Fruit fly (Drosophila melanogaster): ENCODE results near the gene CG10877.

DNA sequence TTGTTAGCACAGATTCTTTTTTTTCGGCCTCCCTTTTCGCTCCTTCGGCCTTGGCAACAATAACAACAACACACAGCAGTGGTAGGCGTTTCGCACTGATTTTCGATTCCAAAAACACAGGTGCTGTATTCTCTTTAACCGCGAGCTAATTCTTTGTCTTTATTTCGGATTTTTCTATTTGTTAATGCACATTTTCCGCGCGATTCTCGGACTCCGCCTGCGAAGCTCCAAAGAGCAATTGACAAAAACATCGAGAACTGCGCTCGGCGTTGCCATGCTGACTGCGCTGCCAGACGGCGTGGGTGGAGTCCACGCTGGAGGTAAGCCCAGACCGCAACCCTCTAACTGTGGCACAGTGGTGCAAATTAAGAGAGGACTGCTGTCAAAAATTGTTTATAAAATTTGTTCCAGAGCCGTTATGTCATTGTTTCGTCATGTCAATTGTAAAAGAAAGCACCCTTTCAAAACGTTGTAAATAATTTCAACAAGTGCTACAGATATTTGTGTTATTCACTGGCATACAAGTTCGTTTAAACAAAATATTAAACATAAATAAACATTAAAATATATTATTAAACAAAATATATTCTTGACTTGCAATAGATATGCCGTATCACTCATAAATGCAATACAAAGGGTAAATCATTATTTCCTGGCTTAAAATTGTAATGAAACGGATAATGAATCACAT, 6.3 kb downstream of the CG10877 start, which contains the start of the genes DPCoAC and CG5180:
- TF ChIP-seq stwl (tag; optimal IDR thresholded peaks at IDR 0.05) (peak; percentile 47), Ets65A (GFP tag) (peak; percentile 95), CG1603 (tag; optimal IDR thresholded peaks at IDR 0.05) (peak; percentile 89), NK7.1 (GFP tag; optimal IDR thresholded peaks at IDR 0.05) (no peak), Opbp (GFP tag; IDR thresholded peaks at IDR 0.05; ENCODE audit: partially characterized antibody) (peak; percentile 82), Dll (GFP tag; IDR thresholded peaks at IDR 0.05; ENCODE audit: partially characterized antibody) (no peak), CG12236 (GFP tag; optimal IDR thresholded peaks at IDR 0.05) (peak; percentile 12), CG2129 (GFP tag; IDR thresholded peaks at IDR 0.05; ENCODE audit: partially characterized antibody) (no peak), CG6765 (GFP tag; optimal IDR thresholded peaks at IDR 0.05) (no peak), CG33557 (GFP tag; optimal IDR thresholded peaks at IDR 0.05) (peak; percentile 16), CG31441 (GFP tag; IDR thresholded peaks at IDR 0.05) (peak; percentile 59; the same call in 1 of the 2 replicates), Blimp-1 (GFP tag; optimal IDR thresholded peaks at IDR 0.05) (peak; percentile 7)
